Worm (Caenorhabditis elegans) whole organism, L1 larva: ENCODE results near the gene ptp-3.

ENCODE experiments used
- ama-1 ChIP-seq: fragments of 150-350 bp; optimal IDR thresholded peaks from 2 replicates; lab custom pipeline; 2014
- blmp-1 ChIP-seq: fragments of 150-350 bp; optimal IDR thresholded peaks from 2 replicates; lab custom pipeline; 2014; ENCODE audit warnings: missing biosample characterization, missing genetic modification characterization
- ceh-88 ChIP-seq: fragments of 200-800 bp; sonication (Bioruptor generic); IDR thresholded peaks from 2 replicates; pipeline ENCODE4 v1.3.6; 2022; ENCODE audit warnings: missing genetic modification characterization, missing compliant biosample characterization
- efl-1 ChIP-seq, 4 experiments: fragments of 150-350 bp; optimal IDR thresholded peaks in 3 of 4; peaks in 1 of 4; 1 replicate in 1 of 4; 2 replicates in 3 of 4; lab custom pipeline; 2014; ENCODE audit warnings: missing biosample characterization in 2 of 4, missing genetic modification characterization in 2 of 4, missing genetic modification reagents in 2 of 4
- efl-3 ChIP-seq: fragments of 200-800 bp; sonication (Bioruptor generic); optimal IDR thresholded peaks from 2 replicates; lab custom pipeline; 2018; ENCODE audit warnings: mild to moderate bottlenecking, missing genetic modification characterization, missing compliant biosample characterization
- egl-13 ChIP-seq: sonication (generic microtip); optimal IDR thresholded peaks from 2 replicates; lab custom pipeline; 2016; ENCODE audit warnings: missing genotype, missing genetic modification reagents, missing genetic modification characterization, missing compliant biosample characterization
- elt-2 ChIP-seq: sonication (generic microtip); optimal IDR thresholded peaks from 2 replicates; lab custom pipeline; 2016; ENCODE audit warnings: missing genetic modification characterization, mild to moderate bottlenecking, inconsistent platforms, missing compliant biosample characterization, missing genetic modification reagents
- fkh-10 ChIP-seq: sonication (generic microtip); optimal IDR thresholded peaks from 2 replicates; lab custom pipeline; 2017; ENCODE audit warnings: missing biosample characterization, missing genetic modification reagents, missing genetic modification characterization
- fos-1 ChIP-seq: fragments of 150-350 bp; optimal IDR thresholded peaks from 2 replicates; lab custom pipeline; 2014; ENCODE audit warnings: missing biosample characterization, missing genetic modification characterization
- grh-1 ChIP-seq: fragments of 200-800 bp; sonication (Bioruptor generic); IDR thresholded peaks from 2 replicates; pipeline ENCODE4 v1.3.6; 2022; ENCODE audit warnings: missing genetic modification reagents, missing genetic modification characterization, missing compliant biosample characterization
- lin-14 ChIP-seq: fragments of 200-800 bp; sonication (Bioruptor generic); optimal IDR thresholded peaks from 2 replicates; lab custom pipeline; 2018; ENCODE audit warnings: mild to moderate bottlenecking, missing genetic modification characterization, moderate library complexity, missing compliant biosample characterization
- lin-15B ChIP-seq: fragments of 150-350 bp; sonication (generic microtip); optimal IDR thresholded peaks from 3 replicates; lab custom pipeline; 2014; ENCODE audit warnings: missing biosample characterization, missing genetic modification characterization
- lin-35 ChIP-seq, 2 experiments: fragments of 150-350 bp; optimal IDR thresholded peaks; 2 replicates each; lab custom pipeline; 2014; ENCODE audit warnings: missing biosample characterization in 2 of 2, missing genetic modification characterization in 2 of 2, missing genetic modification reagents in 2 of 2
- lir-3 ChIP-seq: sonication (generic microtip); optimal IDR thresholded peaks from 2 replicates; lab custom pipeline; 2016; ENCODE audit warnings: mild to moderate bottlenecking, missing genetic modification characterization, moderate library complexity, missing compliant biosample characterization; ENCODE audit not compliant: poor library complexity
- lsy-2 ChIP-seq, 2 experiments: fragments of 150-350 bp; optimal IDR thresholded peaks; 2 replicates each; lab custom pipeline; 2014; ENCODE audit warnings: missing biosample characterization in 2 of 2, missing genetic modification characterization in 2 of 2
- mef-2 ChIP-seq: fragments of 150-350 bp; optimal IDR thresholded peaks from 2 replicates; lab custom pipeline; 2014; ENCODE audit warnings: missing biosample characterization, missing genetic modification characterization
- nhr-19 ChIP-seq: fragments of 200-800 bp; sonication (Bioruptor generic); conservative IDR thresholded peaks from 2 replicates; pipeline ENCODE4 v1.3.6; 2022; ENCODE audit warnings: missing genetic modification characterization, missing compliant biosample characterization
- nhr-20 ChIP-seq: sonication (generic microtip); optimal IDR thresholded peaks from 2 replicates; lab custom pipeline; 2016; ENCODE audit warnings: mild to moderate bottlenecking, missing genetic modification characterization, missing compliant biosample characterization
- nhr-71 ChIP-seq: sonication (generic microtip); optimal IDR thresholded peaks from 2 replicates; lab custom pipeline; 2016; ENCODE audit warnings: mild to moderate bottlenecking, missing genetic modification characterization, moderate library complexity, missing compliant biosample characterization
- nhr-85 ChIP-seq: sonication (generic microtip); peaks from one replicate; lab custom pipeline; 2016; ENCODE audit warnings: missing genetic modification characterization, inconsistent platforms, missing compliant biosample characterization
- pqm-1 ChIP-seq: sonication (generic microtip); optimal IDR thresholded peaks from 3 replicates; lab custom pipeline; 2017; ENCODE audit warnings: missing biosample characterization, missing genetic modification characterization
- snpc-4 ChIP-seq: fragments of 150-350 bp; optimal IDR thresholded peaks from 2 replicates; lab custom pipeline; 2014; ENCODE audit warnings: missing biosample characterization, missing genetic modification characterization
- sup-37 ChIP-seq: fragments of 200-800 bp; sonication (Bioruptor generic); optimal IDR thresholded peaks from 2 replicates; lab custom pipeline; 2018; ENCODE audit warnings: mild to moderate bottlenecking, missing genetic modification characterization, missing compliant biosample characterization
- tbx-2 ChIP-seq: sonication (generic microtip); optimal IDR thresholded peaks from 2 replicates; lab custom pipeline; 2016; ENCODE audit warnings: missing genetic modification characterization, missing compliant biosample characterization
- tlp-1 ChIP-seq: fragments of 150-350 bp; optimal IDR thresholded peaks from 2 replicates; lab custom pipeline; 2014; ENCODE audit warnings: missing biosample characterization, missing genetic modification characterization
- unc-130 ChIP-seq: fragments of 150-350 bp; optimal IDR thresholded peaks from 2 replicates; lab custom pipeline; 2017; ENCODE audit warnings: missing biosample characterization, missing genetic modification characterization, inconsistent platforms
- unc-86 ChIP-seq: sonication (generic microtip); optimal IDR thresholded peaks from 2 replicates; lab custom pipeline; 2016; ENCODE audit warnings: missing genetic modification characterization, missing compliant biosample characterization
- vab-15 ChIP-seq: sonication (generic microtip); optimal IDR thresholded peaks from 2 replicates; lab custom pipeline; 2017; ENCODE audit warnings: missing genotype, mild to moderate bottlenecking, missing genetic modification characterization, missing compliant biosample characterization
- xbp-1 ChIP-seq: sonication (generic microtip); optimal IDR thresholded peaks from 2 replicates; lab custom pipeline; 2016; ENCODE audit warnings: missing genetic modification characterization, missing compliant biosample characterization
- ztf-11 ChIP-seq, 2 experiments: sonication (generic microtip); optimal IDR thresholded peaks; 2 replicates each; lab custom pipeline; 2016 to 2017; ENCODE audit warnings: missing genetic modification characterization in 2 of 2, missing biosample characterization in 1 of 2, missing compliant biosample characterization in 1 of 2

ptp-3 gene

DNA sequence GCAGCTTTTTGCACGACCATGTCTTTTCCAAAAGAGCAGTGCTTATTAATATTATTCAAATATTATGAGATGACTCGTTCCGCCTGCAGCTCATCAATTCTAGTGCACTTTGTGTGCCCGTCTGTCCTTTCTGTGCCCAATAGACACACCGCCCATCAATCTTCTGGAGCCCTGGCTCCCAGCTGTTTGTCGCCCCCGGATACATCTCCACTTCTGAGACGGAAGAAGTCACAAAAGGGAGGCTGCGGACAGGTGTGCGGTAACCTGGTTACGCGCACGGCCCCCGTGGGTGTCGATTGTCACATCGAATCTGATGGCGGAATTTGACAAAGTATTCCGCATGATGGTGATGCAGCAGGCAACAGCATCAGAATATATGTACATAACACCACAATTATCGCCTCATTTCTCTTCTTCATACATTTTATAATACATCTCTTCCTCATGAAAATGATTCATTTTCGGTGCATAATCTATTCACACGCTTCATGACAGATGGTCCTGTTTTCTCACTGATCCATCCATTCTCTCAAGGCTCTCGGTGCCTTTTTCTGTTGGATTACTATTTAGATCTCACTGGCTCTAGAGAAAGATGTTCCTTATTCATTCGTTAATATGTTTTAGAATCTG, 11.2 kb downstream of the ptp-3 start:
- TF ChIP-seq ztf-11 (tag; optimal IDR thresholded peaks at IDR 0.05; lab: Kevin White, UChicago) (peak in 1 of 2 experiments; percentile 14), nhr-85 (tag; lab: Kevin White, UChicago) (peak; percentile 57), snpc-4 (no peak), tbx-2 (tag; lab: Kevin White, UChicago) (peak; percentile 24)
- TF ChIP-seq, all 84 proteins: peak for 3

DNA sequence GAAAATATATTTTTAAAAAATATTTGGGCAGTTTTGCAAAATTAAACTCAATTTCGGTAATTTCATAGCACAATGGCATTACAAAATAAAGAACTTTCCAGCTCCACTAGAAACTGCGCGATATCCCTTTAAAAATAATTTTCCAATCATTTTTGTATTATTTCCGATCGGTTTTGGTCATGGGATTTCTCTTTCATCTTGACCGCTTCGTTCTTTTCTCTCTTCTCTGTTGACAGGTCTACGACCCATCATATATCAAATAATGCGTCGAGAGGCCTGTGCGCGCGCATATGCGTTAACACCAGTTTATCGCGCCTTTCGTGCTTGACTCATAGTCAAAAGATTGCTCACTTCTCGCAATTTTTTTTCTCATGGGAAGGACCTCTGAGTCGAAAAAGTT, 13.2 kb downstream of the ptp-3 start:
- TF ChIP-seq blmp-1 (tag; lab: Kevin White, UChicago) (peak; percentile 74), lin-15B (tag; lab: Kevin White, UChicago) (no peak), sup-37 (GFP tag; lab: Kevin White, UChicago) (no peak), lin-35 (GFP tag; optimal IDR thresholded peaks at IDR 0.05; lab: Kevin White, UChicago) (peak in 1 of 2 experiments; percentile 6), nhr-71 (tag; lab: Kevin White, UChicago) (no peak), nhr-85 (tag; lab: Kevin White, UChicago) (peak; percentile 53)

DNA sequence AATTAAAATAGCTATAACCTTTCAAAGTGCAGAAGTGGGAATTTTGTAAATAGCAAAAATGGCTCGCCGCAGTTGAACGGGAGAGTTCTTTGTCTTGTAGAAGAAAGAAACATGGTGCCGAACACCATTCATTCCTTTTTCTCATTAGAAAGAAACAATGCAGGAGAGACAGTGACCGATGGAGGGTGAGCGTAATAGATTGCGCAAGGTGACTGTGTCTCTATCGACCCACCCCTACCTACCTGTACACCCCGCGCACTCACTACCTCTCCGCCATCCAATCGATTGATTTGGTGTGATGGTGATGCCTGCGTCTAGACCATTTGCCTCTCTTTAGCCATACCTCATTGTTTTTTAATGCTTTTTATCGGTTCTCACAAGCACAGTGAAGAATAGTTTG, 13.8 kb downstream of the ptp-3 start:
- TF ChIP-seq vab-15 (tag; lab: Kevin White, UChicago) (no peak), ama-1 (lab: Kevin White, UChicago) (no peak), lin-35 (GFP tag; optimal IDR thresholded peaks at IDR 0.05; lab: Kevin White, UChicago) (no peak)

DNA sequence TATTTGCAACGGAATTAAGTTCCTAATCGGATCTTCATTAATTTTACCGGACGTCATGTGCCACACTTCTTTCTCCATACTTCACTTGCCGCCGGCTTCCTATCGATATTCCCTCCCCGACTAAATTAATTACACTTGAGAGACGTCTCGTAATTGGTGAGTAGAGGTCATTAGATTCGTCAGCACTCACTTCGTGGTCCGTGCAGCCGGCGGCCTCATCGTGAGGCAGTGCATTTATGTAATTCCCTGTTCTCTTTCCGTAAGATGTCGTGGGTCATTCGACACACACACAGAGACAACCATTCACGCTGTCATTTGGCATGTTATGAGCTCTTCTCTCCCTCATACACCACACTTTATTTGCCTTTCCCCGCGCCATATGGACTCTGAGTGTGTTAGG, 15.3 kb downstream of the ptp-3 start:
- TF ChIP-seq nhr-71 (tag; lab: Kevin White, UChicago) (peak; percentile 5), xbp-1 (tag; lab: Kevin White, UChicago) (no peak), lin-14 (GFP tag; lab: Kevin White, UChicago) (peak; percentile 70), fkh-10 (GFP tag; lab: Kevin White, UChicago) (no peak), tbx-2 (tag; lab: Kevin White, UChicago) (peak; percentile 21), fos-1 (tag; lab: Kevin White, UChicago) (no peak), egl-13 (tag; lab: Kevin White, UChicago) (peak; percentile 10), lir-3 (tag; lab: Kevin White, UChicago) (no peak), lsy-2 (tag; optimal IDR thresholded peaks at IDR 0.05; lab: Kevin White, UChicago) (peak in 1 of 2 experiments; percentile 8), mef-2 (no peak)

DNA sequence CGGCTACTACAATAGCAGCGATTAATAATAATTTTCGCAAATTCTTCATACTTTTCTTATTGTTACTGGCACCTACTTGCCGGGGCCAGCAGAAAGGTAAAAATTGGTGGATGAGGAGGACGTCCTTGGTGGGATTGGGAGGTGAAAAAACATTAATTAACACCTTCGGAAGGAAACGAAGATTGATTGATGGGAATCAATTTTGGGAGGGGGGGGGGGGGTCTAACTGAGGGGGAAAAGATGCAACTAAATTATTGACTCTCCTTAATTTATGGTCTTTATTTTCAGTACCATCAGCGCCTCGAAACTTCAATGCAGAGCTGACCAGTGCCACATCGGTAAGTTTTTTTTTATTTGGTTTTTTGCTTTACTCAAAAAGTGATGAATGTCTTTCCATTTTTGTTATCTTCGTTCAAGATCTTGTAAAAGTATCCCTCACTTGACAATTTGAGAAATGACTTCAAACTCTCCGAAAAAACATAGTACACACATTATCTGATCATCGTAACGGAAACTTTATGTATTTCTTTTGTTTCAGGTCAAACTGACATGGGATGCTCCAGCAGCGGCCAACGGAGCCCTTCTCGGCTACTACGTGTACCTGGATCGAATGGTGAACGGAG, 18.4 kb downstream of the ptp-3 start:
- no peak for TF ChIP-seq grh-1 (GFP tag; lab: Robert Waterston, UW)
- TF ChIP-seq lin-14 (GFP tag; lab: Kevin White, UChicago) = peak; percentile 29
- peak; percentile 74 for TF ChIP-seq nhr-85 (tag; lab: Kevin White, UChicago)
- TF ChIP-seq, all 84 proteins: peak for 2

DNA sequence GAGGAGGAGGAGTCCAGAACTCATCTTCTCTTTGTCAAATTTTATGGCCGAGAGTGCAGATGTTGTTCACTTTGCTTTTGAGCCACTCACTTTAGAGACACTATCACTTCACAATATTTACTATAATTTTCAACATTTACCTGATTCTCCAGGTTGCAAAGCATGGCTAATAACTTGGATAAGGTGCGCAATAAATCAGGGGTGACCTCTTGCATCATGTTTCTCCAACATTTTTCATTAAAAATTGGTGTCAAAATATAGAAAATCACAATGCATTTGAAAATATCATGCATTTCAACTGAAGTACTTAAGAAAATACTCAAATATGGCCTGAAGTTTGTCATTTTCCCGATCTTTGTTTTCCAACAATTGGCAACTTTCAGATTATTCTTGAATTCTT, 20.3 kb downstream of the ptp-3 start:
- TF ChIP-seq pqm-1 (tag; lab: Kevin White, UChicago) (no peak), ceh-88 (GFP tag; lab: Robert Waterston, UW) (no peak), elt-2 (tag; lab: Kevin White, UChicago) (no peak), unc-130 (tag; lab: Kevin White, UChicago) (no peak), unc-86 (tag; lab: Kevin White, UChicago) (no peak), tlp-1 (tag; lab: Kevin White, UChicago) (no peak), nhr-19 (GFP tag; lab: Robert Waterston, UW) (no peak), efl-1 (optimal IDR thresholded peaks at IDR 0.05; lab: Kevin White, UChicago) (no peak), efl-1 (GFP tag; optimal IDR thresholded peaks at IDR 0.05 in 1 of 2; lab: Kevin White, UChicago) (no peak), nhr-20 (tag; lab: Kevin White, UChicago) (no peak), ama-1 (lab: Kevin White, UChicago) (no peak), nhr-71 (tag; lab: Kevin White, UChicago) (no peak), efl-3 (GFP tag; lab: Kevin White, UChicago) (no peak), blmp-1 (tag; lab: Kevin White, UChicago) (no peak)
